Worm (Caenorhabditis elegans) whole organism, late embryonic: ENCODE data around the gene C34C6.3.

ENCODE experiments used
- T23F11.4 ChIP-seq: fragments of 200-800 bp; sonication (Bioruptor generic); optimal IDR thresholded peaks from 2 replicates; lab custom pipeline; 2018; ENCODE audit warnings: mild to moderate bottlenecking, missing genetic modification characterization, missing compliant biosample characterization
- ceh-48 ChIP-seq: sonication (generic microtip); optimal IDR thresholded peaks from 2 replicates; lab custom pipeline; 2016; ENCODE audit warnings: missing genetic modification characterization, inconsistent platforms, missing compliant biosample characterization
- eyg-1 ChIP-seq: sonication (generic microtip); optimal IDR thresholded peaks from 2 replicates; lab custom pipeline; 2016; ENCODE audit warnings: missing genotype, missing genetic modification characterization, missing compliant biosample characterization
- nfya-1 ChIP-seq: sonication (generic microtip); optimal IDR thresholded peaks from 2 replicates; lab custom pipeline; 2017; ENCODE audit warnings: missing genetic modification characterization, mild to moderate bottlenecking, missing compliant biosample characterization, antibody characterized with exemption, moderate library complexity
- odd-2 ChIP-seq: sonication (generic microtip); optimal IDR thresholded peaks from 2 replicates; lab custom pipeline; 2017; ENCODE audit warnings: antibody characterized with exemption, mild to moderate bottlenecking, missing genetic modification characterization, missing compliant biosample characterization

ce11 chrII:8707024-8707423 lies 15.3 kb downstream of the C34C6.3 start, which contains the start of gene cup-16:
- TF ChIP-seq nfya-1 (tag; lab: Kevin White, UChicago) (no peak), eyg-1 (tag; lab: Kevin White, UChicago) (no peak), odd-2 (no peak), T23F11.4 (GFP tag; lab: Kevin White, UChicago) (no peak), ceh-48 (tag; lab: Kevin White, UChicago) (no peak)
